Fruit fly (Drosophila melanogaster) whole organism, adult: ENCODE data around the gene Ugt304A1.

ENCODE experiments used
- CG11617 ChIP-seq: fragments of 200-800 bp; sonication (Bioruptor generic); optimal IDR thresholded peaks from 2 replicates; lab custom pipeline; 2017; ENCODE audit warnings: mild to moderate bottlenecking, missing biosample characterization, missing genetic modification reagents, missing genetic modification characterization
- CG12768 ChIP-seq: fragments of 200-800 bp; sonication (Bioruptor generic); optimal IDR thresholded peaks from 2 replicates; lab custom pipeline; 2017; ENCODE audit warnings: missing biosample characterization, missing genetic modification characterization, mild to moderate bottlenecking, moderate library complexity, missing genetic modification reagents
- CG14711 ChIP-seq: fragments of 200-800 bp; sonication (Bioruptor generic); optimal IDR thresholded peaks from 2 replicates; lab custom pipeline; 2018; ENCODE audit warnings: missing biosample characterization, mild to moderate bottlenecking, missing genetic modification characterization, moderate library complexity
- CG1620 ChIP-seq: fragments of 200-800 bp; sonication (Bioruptor generic); optimal IDR thresholded peaks from 2 replicates; lab custom pipeline; 2016; ENCODE audit warnings: missing biosample characterization, missing genetic modification characterization
- CG33017 ChIP-seq: fragments of 200-800 bp; sonication (Bioruptor generic); optimal IDR thresholded peaks from 2 replicates; lab custom pipeline; 2018; ENCODE audit warnings: missing biosample characterization, mild to moderate bottlenecking, missing genetic modification characterization, moderate library complexity
- CG5204 ChIP-seq: fragments of 200-800 bp; sonication (Bioruptor generic); optimal IDR thresholded peaks from 2 replicates; lab custom pipeline; 2016; ENCODE audit warnings: missing biosample characterization, missing genetic modification characterization
- CG7045 ChIP-seq: fragments of 200-800 bp; sonication (Bioruptor generic); optimal IDR thresholded peaks from 2 replicates; lab custom pipeline; 2017; ENCODE audit warnings: missing biosample characterization, mild to moderate bottlenecking, missing genetic modification characterization
- CG7101 ChIP-seq: fragments of 200-800 bp; sonication (Bioruptor generic); optimal IDR thresholded peaks from 2 replicates; lab custom pipeline; 2018; ENCODE audit warnings: missing biosample characterization, mild to moderate bottlenecking, missing genetic modification characterization, moderate library complexity
- Clk ChIP-seq: fragments of 200-800 bp; sonication (Bioruptor generic); optimal IDR thresholded peaks from 2 replicates; lab custom pipeline; 2017; ENCODE audit warnings: missing biosample characterization, missing genetic modification characterization
- Crg-1 ChIP-seq: fragments of 200-800 bp; sonication (Bioruptor generic); optimal IDR thresholded peaks from 2 replicates; lab custom pipeline; 2016; ENCODE audit warnings: missing biosample characterization, missing genetic modification characterization
- Hr96 ChIP-seq: fragments of 200-800 bp; sonication (Bioruptor generic); optimal IDR thresholded peaks from 2 replicates; lab custom pipeline; 2016; ENCODE audit warnings: missing biosample characterization, missing genetic modification characterization
- Mnt ChIP-seq: fragments of 200-800 bp; sonication (Bioruptor generic); optimal IDR thresholded peaks from 2 replicates; lab custom pipeline; 2016; ENCODE audit warnings: missing biosample characterization, mild to moderate bottlenecking, missing genetic modification characterization
- bab1 ChIP-seq: fragments of 200-800 bp; sonication (Bioruptor generic); optimal IDR thresholded peaks from 3 replicates; lab custom pipeline; 2019; ENCODE audit warnings: missing biosample characterization, mild to moderate bottlenecking, missing genetic modification characterization, moderate library complexity
- cic ChIP-seq: fragments of 200-800 bp; sonication (Bioruptor generic); optimal IDR thresholded peaks from 2 replicates; lab custom pipeline; 2017; ENCODE audit warnings: missing biosample characterization, mild to moderate bottlenecking, missing genetic modification characterization, moderate library complexity
- cnc ChIP-seq, 2 experiments: fragments of >200 bp; optimal IDR thresholded peaks; 2 replicates each; lab custom pipeline; 2017
- kay ChIP-seq: fragments of 200-800 bp; sonication (Bioruptor generic); peaks from one replicate; lab custom pipeline; 2016; ENCODE audit warnings: missing biosample characterization, missing genetic modification characterization, borderline replicate concordance
- ovo ChIP-seq: fragments of 200-800 bp; sonication (Bioruptor generic); optimal IDR thresholded peaks from 2 replicates; lab custom pipeline; 2016; ENCODE audit warnings: missing biosample characterization, missing genetic modification characterization
- pad ChIP-seq: fragments of 200-800 bp; sonication (Bioruptor generic); optimal IDR thresholded peaks from 3 replicates; lab custom pipeline; 2017; ENCODE audit warnings: missing biosample characterization, missing genetic modification characterization, mild to moderate bottlenecking, moderate library complexity, missing genetic modification reagents
- tj ChIP-seq: fragments of 200-800 bp; sonication (Bioruptor generic); optimal IDR thresholded peaks from 3 replicates; lab custom pipeline; 2017; ENCODE audit warnings: missing biosample characterization, mild to moderate bottlenecking, missing genetic modification characterization, moderate library complexity
- toe ChIP-seq: fragments of 200-800 bp; sonication (Bioruptor generic); optimal IDR thresholded peaks from 2 replicates; lab custom pipeline; 2016; ENCODE audit warnings: missing biosample characterization, missing genetic modification characterization

Ugt304A1 gene

DNA sequence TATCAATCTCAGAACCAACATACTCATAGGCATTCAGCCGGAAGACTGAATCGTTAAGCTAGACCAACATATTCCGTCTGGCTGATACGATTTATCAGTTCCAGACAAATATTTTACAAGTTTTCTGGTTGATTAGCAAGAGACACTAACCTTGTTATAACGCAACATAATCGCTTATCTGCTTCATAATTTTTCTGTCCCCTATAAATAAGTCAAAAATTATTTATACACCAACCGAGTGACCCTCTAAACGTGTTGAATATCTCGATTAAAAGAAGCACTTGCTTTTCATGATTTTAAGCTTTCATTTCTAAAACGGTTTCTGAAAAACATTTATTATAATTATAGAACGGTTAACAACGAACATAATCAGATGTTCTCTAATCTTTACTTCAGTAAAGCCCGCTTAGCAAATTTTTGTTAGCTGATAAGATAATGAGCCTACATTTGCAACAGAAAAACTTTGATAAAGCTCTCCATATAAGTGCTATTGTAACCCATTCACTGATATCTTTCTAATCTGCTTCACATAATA is 7.2 kb downstream of the Ugt304A1 start, which contains the start of gene Ugt35E2:
Gene Ugt35E2 (minus strand): TSS at position 51 of the 535 bp plus-strand sequence.
- TF ChIP-seq CG5204 (GFP tag; lab: Kevin White, UChicago) (no peak), ovo (GFP tag; lab: Kevin White, UChicago) (no peak), Clk (no peak), CG11617 (no peak), CG12768 (GFP tag; lab: Kevin White, UChicago) (no peak), Mnt (GFP tag; lab: Kevin White, UChicago) (no peak), CG7101 (tag; lab: Kevin White, UChicago) (no peak), kay (GFP tag; lab: Kevin White, UChicago) (no peak), pad (GFP tag; lab: Kevin White, UChicago) (no peak), CG14711 (tag; lab: Kevin White, UChicago) (no peak), Crg-1 (no peak), cnc (optimal IDR thresholded peaks at IDR 0.05; lab: Kevin White, UChicago) (no peak), CG7045 (GFP tag; lab: Kevin White, UChicago) (no peak), tj (GFP tag; lab: Kevin White, UChicago) (no peak), Hr96 (GFP tag; lab: Kevin White, UChicago) (no peak), toe (GFP tag; lab: Kevin White, UChicago) (no peak), CG1620 (GFP tag; lab: Kevin White, UChicago) (no peak)

DNA sequence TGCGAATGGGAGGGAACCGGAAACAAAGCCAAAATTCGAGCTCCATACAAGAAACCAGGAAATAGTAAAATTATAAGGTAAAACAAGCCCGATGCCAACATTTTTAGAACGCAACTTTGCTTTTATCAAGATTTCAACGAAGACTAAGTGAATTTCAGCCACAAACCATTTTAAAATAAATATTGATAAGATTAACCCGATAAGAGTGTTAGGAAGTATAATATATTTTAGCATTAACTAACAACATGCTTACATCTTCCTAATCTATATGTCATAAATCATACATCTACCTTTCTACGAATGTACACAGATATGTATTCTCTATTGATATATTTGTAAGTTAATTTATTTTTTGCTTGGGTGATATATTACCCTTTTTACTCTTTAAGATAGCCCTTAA is 9.2 kb downstream of the Ugt304A1 start, which contains the start of gene Ugt35E1:
Gene Ugt35E1 (minus strand): TSS at position 101 of the 400 bp plus-strand sequence.
- no peak for TF ChIP-seq Crg-1

DNA sequence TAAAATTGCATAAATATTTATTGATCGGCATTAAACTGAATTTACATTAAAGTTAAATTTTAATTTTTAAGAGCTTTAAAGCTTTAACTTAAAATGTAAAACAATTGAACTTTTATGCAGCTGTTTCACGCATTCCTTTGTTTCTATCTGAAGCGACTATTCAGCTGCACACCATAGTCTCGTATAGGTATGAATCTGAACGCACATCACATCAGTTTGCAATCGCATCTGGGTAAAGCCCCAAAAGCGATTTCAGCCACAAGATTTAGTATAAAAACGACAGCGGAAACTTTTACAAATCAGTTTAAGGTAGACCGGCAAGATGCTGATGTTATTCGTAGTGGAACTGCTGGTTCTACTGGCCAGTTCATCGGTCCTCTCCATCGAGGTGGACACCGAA is 14.3 kb downstream of the Ugt304A1 start, which contains the start of gene CG4757:
Gene CG4757 (plus strand): TSS at position 301 of the 400 bp plus-strand sequence.
- TF ChIP-seq CG11617 (no peak), Mnt (GFP tag; lab: Kevin White, UChicago) (no peak), Hr96 (GFP tag; lab: Kevin White, UChicago) (no peak), CG33017 (no peak)

DNA sequence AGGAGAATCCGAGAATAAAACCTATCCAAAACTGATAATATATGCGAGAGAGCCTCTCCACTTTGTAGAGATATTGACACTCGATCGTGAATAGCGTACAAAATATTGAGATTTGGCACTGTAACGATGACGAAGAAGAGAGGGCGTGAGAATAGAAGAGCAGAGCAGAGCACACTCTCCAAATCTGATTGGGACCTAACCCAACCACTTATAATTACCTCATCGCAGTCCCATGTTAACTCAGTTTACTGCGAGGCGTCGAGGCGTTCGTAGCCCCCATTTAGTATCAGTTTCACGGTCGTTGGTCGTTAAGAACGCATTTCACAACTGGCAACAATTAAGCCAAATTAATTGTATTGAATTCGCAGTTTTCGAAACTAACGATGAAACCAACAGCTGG is 18.4 kb downstream of the Ugt304A1 start, which contains the start of gene Ugt302C1:
Gene Ugt302C1 (plus strand): TSS at position 241 of the 400 bp plus-strand sequence.
- no peak for TF ChIP-seq CG7045 (GFP tag; lab: Kevin White, UChicago)
- peak; percentile 4 for TF ChIP-seq bab1 (GFP tag; lab: Kevin White, UChicago)
- peak; percentile 21 for TF ChIP-seq pad (GFP tag; lab: Kevin White, UChicago)
- TF ChIP-seq CG7101 (tag; lab: Kevin White, UChicago): peak; percentile 30
- TF ChIP-seq CG12768 (GFP tag; lab: Kevin White, UChicago): peak; percentile 31
- no peak for TF ChIP-seq CG14711 (tag; lab: Kevin White, UChicago)
- TF ChIP-seq cic (GFP tag; lab: Kevin White, UChicago): peak; percentile 63
- TF ChIP-seq Mnt (GFP tag; lab: Kevin White, UChicago): peak; percentile 57
- TF ChIP-seq CG33017: peak; percentile 37
- TF ChIP-seq CG11617: no peak
- TF ChIP-seq Crg-1: peak; percentile 7
- peak in 1 of 2 experiments; percentile 37 for TF ChIP-seq cnc (optimal IDR thresholded peaks at IDR 0.05; lab: Kevin White, UChicago)
- no peak for TF ChIP-seq CG5204 (GFP tag; lab: Kevin White, UChicago)
- TF ChIP-seq Hr96 (GFP tag; lab: Kevin White, UChicago): no peak
- TF ChIP-seq tj (GFP tag; lab: Kevin White, UChicago): peak; percentile 26
- no peak for TF ChIP-seq toe (GFP tag; lab: Kevin White, UChicago)
- peak; percentile 16 for TF ChIP-seq ovo (GFP tag; lab: Kevin White, UChicago)
- TF ChIP-seq Clk: no peak
- TF ChIP-seq CG1620 (GFP tag; lab: Kevin White, UChicago): no peak
- TF ChIP-seq kay (GFP tag; lab: Kevin White, UChicago): peak; percentile 62

DNA sequence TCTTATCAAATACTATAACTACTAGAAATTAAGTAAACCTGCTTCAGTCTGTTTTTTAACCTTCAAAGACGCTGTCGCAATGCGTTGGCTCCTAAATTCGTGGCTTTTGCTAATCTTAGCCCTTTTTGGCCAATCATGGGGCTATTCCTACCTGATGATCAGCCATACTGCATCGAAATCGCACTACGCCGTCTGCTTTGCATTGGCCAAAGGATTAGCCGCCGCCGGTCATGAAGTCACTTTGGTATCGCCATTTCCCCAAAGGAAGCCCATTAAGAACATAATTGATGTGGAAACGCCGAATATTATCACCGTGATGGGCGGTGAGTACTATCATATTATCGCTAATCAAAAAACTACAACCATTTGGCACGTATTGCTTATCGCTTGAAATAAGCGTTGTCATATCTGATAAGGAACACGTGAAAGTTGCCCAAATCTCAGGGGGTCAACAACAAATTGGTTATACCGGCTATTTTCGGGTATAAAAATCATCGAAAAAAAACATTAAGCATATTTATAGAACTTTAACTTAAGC is 20.6 kb downstream of the Ugt304A1 start, which contains the start of gene Ugt302E1:
Gene Ugt302E1 (plus strand): TSS at position 51 of the 538 bp plus-strand sequence.
- TF ChIP-seq CG11617: no peak
- peak; percentile 82 for TF ChIP-seq cic (GFP tag; lab: Kevin White, UChicago)

DNA sequence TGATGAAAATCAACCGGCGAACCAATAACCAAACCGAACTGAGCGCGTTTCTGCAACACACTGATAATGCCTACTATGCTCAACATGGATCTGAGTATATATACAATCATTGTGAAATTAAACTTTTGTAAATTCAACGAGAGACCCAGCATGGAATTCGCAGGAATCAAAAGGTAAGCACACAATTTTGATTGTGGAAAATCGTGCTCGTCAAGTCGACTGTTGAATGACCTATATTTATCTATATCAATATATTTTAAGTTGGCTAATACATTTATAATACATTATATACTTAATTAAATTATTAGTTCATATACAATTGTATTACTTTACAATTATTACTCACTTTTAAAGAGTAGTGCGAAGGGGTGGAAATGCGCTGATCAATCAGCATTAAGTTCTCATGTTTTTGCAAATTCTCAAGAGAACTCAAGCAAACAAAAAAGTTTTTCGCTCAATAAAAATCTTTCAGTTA is 21.4 kb downstream of the Ugt304A1 start, which contains the start of gene Ugt302K1:
Gene Ugt302K1 (minus strand): TSS at position 51 of the 475 bp plus-strand sequence.
- TF ChIP-seq bab1 (GFP tag; lab: Kevin White, UChicago) (peak; percentile 62), CG33017 (no peak), CG14711 (tag; lab: Kevin White, UChicago) (peak; percentile 48), kay (GFP tag; lab: Kevin White, UChicago) (peak; percentile 29), tj (GFP tag; lab: Kevin White, UChicago) (peak; percentile 29), CG7101 (tag; lab: Kevin White, UChicago) (peak; percentile 13), ovo (GFP tag; lab: Kevin White, UChicago) (no peak), CG1620 (GFP tag; lab: Kevin White, UChicago) (no peak), CG12768 (GFP tag; lab: Kevin White, UChicago) (no peak), CG5204 (GFP tag; lab: Kevin White, UChicago) (no peak)
